Fruit fly (Drosophila melanogaster): ENCODE results near the gene Pax.

Pax gene

DNA sequence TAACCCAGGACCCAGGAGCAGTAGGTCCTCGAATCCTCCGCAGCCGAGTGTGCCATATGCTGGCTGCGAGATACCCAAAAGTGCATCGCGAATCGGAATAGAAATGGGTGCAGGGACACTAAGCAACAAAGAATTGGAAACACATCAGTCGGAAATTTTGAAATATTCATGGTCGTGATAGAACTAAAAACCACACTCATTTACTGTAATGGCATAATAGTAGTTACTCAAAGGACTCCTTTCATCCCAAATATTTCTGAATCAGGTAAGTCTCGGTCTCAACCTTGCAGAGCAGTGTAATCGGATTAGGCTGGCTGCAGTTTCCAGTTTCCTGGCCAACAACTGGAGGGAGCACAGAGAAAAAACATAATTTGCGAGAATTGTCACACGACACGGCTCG is 50.3 kb downstream of the Pax start:
- no peak for TF ChIP-seq CG17801 (GFP tag; optimal IDR thresholded peaks at IDR 0.05; ENCODE audit: partially characterized antibody)

DNA sequence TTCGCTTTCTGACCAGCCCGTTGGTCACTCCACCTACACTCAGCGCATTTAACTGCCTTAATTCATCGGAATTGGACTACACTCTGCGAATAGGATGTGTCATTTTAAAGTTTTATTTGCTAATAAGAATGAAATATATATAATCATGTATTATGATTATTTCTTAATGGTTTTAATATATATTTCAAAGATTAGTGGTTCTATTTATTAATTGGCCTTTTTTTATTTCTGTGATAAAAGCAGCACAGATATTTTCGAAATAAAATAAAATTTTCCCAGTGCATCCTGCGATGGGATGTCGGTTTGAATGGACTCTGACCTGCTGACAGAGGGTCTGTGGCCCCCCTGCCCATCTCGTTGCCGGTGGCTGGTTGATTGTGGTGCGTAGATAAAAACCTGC is 52.6 kb downstream of the Pax start:
- no peak for TF ChIP-seq CG17801 (GFP tag; optimal IDR thresholded peaks at IDR 0.05; ENCODE audit: partially characterized antibody)

DNA sequence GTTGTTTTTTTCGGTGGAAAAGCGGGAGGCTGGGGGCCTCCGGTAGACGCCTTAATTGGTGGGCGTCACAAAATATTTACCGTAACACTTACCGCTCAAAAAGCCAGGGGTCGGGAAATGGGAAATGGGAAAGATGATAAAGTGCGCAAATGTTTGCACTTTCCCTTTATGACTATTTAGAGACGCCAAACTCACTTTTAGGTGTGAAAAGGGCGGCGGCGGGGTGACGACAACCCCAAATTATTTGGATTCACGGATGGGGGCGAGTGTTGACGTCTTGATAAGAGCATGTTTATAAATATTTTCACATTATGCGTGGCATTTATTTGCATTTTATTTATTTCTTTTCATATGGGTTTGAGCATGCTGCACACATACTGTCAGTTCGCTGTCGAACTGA is 56.4 kb downstream of the Pax start, which contains the start of gene CG17349:
CG17349 (plus strand) TSS at position 400 of the 400 bp plus-strand sequence.
- no peak for TF ChIP-seq CG17801 (GFP tag; optimal IDR thresholded peaks at IDR 0.05; ENCODE audit: partially characterized antibody)

DNA sequence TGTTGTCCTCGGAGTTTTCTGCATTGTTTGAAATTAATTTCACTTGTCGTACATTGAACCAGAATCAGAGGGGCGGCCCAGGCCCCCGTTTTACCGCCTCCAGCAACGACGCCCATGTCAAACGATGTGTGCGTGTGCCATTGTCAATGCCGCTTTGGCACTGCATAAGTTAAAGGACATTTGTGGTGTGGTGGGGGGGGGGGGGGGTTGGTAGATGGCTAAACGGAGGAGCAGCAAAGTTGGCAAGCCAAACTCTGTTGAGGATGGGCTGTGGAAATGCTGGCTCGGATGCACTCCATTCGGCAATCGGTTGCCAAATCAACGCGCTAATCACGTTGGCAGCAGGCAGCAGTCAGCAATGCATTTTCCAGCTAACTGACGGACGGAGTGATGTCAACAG is 59.7 kb downstream of the Pax start:
- TF ChIP-seq CG17801 (GFP tag; optimal IDR thresholded peaks at IDR 0.05; ENCODE audit: partially characterized antibody): no peak

DNA sequence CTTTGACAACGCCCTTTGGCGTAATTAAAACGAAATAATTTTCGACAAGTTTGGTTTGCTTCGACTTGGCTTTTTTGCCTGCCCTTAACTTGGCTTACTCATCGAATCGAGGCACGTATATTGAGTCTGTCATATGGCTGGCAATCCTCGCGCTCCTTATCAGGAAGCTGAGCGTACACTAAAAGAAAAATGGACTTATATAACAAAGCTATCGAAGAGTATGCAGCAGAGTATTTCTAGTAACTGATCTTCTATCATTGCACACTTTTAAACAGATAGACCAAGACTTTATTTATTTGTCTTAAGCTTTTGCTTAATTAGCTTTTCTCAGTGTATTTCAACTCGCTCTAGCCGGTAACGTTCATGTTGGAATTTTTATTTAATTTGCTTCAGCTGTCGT is 60.1 kb downstream of the Pax start:
- TF ChIP-seq CG17801 (GFP tag; optimal IDR thresholded peaks at IDR 0.05; ENCODE audit: partially characterized antibody): no peak

DNA sequence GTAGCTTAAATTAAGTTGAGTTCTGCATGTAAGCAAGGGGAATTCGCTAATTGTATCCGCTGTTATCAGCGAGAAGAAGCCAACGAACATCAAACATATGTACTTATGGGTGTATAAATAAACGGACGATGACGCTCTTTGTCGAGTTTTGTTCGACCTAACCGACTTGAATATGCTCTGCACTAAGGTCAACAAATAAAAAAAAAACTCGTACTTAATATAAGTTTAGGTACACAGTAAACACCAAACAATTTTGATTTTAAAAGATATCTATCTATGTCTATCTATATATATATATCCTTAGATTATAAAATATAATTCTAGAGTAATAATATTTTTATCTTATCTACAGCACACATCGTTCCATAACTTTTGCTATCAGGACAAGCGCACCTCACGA is 61.8 kb downstream of the Pax start:
- no peak for TF ChIP-seq CG17801 (GFP tag; optimal IDR thresholded peaks at IDR 0.05; ENCODE audit: partially characterized antibody)

DNA sequence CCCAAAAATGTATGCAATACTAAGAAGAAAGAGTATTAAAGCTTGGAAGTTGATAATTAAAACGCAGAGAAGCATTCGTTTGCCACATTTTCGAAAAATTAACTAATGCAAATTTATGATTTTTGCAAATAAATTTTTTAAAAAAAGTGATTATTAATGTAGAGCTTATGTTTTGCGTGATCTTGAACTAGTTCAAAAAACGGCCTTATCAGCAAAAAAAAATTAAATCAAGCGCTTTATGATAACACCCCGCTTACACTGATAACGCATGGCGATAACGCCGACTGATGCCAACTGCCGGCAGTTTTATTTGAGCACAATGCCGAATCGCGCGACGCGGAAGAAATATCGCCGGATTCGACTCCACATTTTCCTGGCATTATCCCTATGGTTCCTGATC is 62.3 kb downstream of the Pax start, which contains the start of gene CG13086:
CG13086 (plus strand) TSS at position 301 of the 400 bp plus-strand sequence.
- TF ChIP-seq CG17801 (GFP tag; optimal IDR thresholded peaks at IDR 0.05; ENCODE audit: partially characterized antibody): no peak

DNA sequence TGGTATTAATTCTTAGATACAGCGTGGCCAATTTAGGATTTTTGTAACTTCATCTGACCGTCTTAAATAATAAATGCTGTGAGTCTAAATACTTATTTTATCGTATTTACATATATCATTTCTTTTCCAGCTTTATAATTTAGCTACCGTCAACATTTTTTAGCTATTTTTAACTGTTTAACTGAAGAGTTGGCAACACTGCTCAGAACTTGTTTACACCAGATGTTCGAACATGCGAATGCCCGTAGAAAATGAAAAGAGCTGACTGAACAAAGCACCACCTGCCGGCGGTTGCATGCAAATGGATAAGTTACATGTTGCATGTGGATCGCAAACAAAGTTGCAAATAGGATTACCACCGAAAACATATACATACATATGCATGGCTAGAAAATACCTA is 62.9 kb downstream of the Pax start:
- no peak for TF ChIP-seq CG17801 (GFP tag; optimal IDR thresholded peaks at IDR 0.05; ENCODE audit: partially characterized antibody)

DNA sequence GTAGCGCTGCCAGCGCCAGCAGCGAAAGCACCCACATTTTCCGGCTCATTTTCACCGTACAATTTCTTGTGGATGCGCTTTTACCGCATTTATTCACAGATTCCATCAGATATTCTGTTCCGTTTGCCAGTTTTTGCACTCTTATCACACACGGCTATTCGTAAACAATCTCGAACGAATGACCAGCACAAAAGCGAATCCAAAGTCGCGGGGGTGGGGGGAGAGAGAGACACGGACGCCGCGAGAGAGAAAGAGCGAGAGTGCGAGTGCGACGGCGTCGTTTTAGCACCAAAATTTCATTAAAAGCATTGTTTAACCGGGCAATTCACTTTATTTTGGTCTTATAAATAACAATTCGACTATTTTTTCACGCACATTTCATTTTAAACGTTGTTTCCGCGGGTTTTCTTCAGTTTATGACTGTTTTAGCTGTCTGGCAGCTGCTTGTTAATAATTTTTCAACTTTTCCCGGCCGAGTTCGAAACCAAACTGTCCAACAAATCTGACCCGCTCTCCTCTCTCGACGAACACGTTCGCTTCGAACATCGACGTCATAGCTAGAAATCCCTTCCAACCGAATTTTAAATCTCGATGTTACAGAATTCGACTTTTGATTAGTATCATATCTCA is 63.5 kb downstream of the Pax start, which contains the start of gene dnt:
dnt (minus strand) TSS at position 494 of the 630 bp plus-strand sequence.
- no peak for TF ChIP-seq CG17801 (GFP tag; optimal IDR thresholded peaks at IDR 0.05; ENCODE audit: partially characterized antibody)

DNA sequence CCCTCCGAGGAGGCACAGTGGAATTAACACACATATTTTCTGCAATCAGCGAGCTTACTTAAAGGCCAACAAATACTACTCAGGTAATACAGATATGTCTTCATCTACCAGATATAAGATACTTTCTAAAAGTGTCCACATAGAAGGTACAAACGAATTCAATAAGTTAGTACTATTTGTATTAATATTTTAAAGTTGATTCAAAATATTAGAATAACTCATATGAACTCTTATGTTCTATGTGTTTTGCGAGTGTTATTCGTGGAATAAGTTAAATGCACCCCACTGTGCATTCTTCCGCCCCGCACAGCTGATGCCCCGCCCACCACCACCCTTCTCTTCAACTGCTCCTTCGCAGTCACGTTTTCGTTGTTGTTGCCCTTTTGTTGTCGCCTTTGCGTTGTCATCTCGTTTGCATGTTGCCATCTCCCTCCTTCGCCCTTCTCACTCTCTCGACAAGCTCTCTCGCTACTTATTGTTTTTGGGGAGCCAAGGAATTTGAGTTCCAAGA is 64.7 kb downstream of the Pax start:
- TF ChIP-seq CG17801 (GFP tag; optimal IDR thresholded peaks at IDR 0.05; ENCODE audit: partially characterized antibody): no peak

DNA sequence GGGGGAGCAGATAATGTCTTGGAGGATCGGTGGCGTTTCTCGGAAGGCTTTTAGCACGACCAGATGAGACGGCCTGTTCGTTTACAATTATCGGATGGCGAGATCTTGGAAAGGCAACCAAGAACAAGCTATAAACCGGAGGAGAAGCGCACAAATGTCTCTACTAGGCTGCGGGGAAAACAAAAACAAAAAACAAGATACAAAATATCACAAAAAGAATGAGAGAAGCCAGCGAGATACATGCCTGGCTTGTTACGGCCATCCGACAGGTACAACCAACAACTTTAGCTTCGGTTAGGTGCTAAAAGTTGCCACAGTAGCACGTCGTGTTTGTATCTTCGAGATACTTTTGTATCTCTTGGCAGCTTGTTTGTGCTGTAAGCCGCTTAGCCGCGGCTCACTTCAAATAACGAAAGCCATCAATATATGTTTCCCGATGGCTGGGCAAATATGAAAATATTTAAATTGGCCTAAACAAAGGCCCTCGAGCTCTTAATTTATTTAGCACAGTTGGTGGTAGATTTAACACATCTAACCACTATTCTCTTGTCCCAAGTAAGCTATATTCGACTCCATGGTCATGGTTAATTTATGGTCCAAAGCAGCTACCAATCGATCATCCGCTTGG is 66.5 kb downstream of the Pax start:
- TF ChIP-seq CG17801 (GFP tag; optimal IDR thresholded peaks at IDR 0.05; ENCODE audit: partially characterized antibody): no peak

DNA sequence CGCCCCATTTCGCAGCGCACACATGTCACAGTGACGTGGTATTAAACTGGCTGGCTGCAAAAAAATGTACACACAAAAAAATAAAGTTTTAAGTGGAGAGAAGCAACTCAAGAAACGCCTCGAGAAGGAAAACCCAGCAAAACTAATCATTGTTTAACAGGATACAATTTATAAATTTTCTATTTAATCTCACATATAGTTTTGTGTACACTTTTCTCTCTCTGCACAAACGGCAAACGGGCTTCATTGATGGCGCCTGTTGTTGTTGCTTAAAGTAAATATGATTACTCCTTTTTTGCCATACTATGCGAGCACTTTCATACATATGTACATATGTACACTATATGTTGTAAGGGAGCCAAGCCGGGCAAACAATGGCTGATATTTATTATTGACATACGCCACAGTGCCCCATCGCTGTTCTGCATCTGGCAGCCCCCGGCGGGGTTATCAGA is 68.4 kb downstream of the Pax start:
- TF ChIP-seq CG17801 (GFP tag; optimal IDR thresholded peaks at IDR 0.05; ENCODE audit: partially characterized antibody): no peak

Data from ovary, adult (tissue).